Worm (Caenorhabditis elegans): Measurements from ENCODE around the gene pri-1.
A peak's percentile ranks its signal among the peaks of the same experiment; 100 is the strongest.

pri-1 gene

DNA sequence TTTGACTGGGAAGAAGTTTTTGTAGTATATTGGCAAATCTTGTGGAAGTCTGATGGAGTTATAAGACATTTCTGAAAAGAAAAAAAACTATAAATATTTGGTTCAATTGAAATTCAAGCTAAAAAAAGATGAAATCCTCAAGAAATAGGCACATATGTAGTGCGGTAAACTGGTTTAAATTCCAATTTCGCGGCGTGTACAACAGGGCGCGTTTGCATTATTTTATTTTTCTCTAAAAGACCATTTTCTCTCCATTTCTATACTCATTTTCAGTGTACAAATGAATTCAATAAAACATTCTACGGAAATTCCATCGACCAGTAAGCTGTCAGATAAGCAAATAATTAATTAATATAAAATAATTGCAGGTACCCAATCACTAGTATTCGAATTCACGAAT lies at the start of gene pri-1, which contains the start of gene F58A4.6:
Gene pri-1, minus strand, starts transcription at position 71 of the 400 bp plus-strand sequence.
Gene F58A4.6, plus strand, starts transcription at position 272 of the 400 bp plus-strand sequence.
- no peak for TF ChIP-seq W03F9.2 (tag; optimal IDR thresholded peaks at IDR 0.05)
- TF ChIP-seq dao-5 (tag; optimal IDR thresholded peaks at IDR 0.05) = no peak
- TF ChIP-seq him-1 (tag; optimal IDR thresholded peaks at IDR 0.05) = no peak

DNA sequence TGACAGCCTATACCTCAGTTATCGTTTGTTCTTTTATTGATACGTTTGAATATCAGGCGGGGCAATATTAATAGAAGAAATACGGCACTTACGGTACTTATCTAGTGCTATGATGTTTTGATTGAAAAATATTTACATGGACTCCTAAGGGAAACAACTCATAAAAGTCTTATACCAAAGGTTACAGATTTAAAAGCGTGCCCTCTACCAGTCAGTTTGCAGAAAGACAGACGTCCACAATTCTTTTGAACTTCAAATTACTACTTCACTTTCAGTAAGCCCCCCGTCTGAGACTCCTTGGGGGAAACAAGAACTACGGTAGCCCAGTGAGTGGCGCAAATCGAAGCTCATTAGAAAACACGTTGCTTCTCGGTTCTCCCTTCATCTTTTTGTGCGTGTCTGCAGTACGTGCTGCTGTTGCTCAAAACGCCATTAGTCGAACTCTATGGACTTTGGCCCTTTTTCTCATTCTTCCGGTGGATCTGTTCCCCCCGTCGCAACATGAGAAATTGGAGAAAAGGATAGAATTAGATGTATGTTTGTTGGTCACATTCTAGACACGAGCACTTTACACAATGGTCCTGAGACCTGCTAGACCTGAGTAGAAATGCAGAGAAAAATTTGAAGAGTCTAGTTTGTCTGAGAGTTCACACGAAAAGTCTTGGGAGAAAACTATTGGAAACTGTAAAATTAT lies 48.3 kb upstream of the pri-1 start:
- TF ChIP-seq dao-5 (tag; optimal IDR thresholded peaks at IDR 0.05) (no peak), W03F9.2 (tag; optimal IDR thresholded peaks at IDR 0.05) (no peak), him-1 (tag; optimal IDR thresholded peaks at IDR 0.05) (no peak)

DNA sequence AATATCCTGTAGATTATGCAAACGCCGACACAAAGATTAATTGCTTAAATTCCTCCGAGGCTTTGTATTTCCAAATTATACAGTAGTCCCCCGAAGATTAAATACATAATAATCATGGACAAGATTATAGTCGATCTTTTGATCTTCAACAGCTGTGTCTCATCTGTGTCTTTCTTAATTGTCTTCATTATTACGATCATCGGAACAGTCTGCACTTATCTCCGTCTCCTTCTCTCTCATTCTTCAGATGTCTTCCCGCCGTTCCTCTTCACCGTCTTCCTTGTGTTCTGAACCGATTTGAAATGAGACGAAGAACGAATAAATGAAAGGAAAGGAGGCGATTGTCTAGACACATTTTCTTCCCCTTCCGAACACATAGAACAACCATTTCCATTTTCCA lies 47.0 kb upstream of the pri-1 start:
- TF ChIP-seq dao-5 (tag; optimal IDR thresholded peaks at IDR 0.05) (no peak), W03F9.2 (tag; optimal IDR thresholded peaks at IDR 0.05) (no peak), him-1 (tag; optimal IDR thresholded peaks at IDR 0.05) (no peak)

DNA sequence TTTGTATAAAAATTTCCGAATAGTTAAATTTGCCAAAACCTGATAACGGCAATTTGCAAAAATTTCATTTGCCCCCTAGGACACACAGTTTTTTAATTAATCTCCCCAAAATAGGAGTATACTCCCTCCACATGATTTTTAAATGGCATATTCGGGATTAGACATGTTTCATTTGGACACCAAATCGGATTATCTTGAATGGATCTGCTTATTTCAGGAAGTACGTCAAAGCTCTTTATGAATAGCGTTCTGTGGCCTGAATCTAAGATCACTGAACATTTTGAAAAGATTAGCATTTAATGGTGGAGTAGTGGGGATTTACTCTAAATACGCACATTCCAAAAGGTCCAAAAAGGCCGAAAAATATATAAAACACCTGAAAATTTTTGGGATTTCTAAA lies 44.5 kb upstream of the pri-1 start:
- TF ChIP-seq him-1 (tag; optimal IDR thresholded peaks at IDR 0.05) (no peak), dao-5 (tag; optimal IDR thresholded peaks at IDR 0.05) (no peak), W03F9.2 (tag; optimal IDR thresholded peaks at IDR 0.05) (no peak)

DNA sequence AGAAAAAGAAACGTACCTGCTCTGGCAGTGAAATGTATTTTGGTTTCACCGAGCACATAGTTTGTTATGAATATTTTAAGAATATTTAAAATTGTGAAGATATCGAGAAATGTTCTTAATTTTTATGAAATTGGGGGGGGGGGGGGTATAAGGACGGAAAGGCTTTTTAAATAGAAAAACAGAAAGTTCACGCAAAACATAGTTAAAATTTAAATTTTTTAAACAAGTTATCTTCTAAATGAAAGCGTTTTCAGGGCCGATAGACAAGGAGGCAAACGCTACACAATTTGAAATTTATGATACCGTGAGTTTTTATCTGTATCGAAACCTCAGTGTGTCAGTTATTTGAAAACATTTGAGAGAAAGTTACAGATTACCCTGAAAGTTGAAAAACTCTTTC lies 41.7 kb upstream of the pri-1 start, which contains the start of gene C15H7.4:
Gene C15H7.4, minus strand, starts transcription at position 101 of the 400 bp plus-strand sequence.
- TF ChIP-seq him-1 (tag; optimal IDR thresholded peaks at IDR 0.05) (no peak), dao-5 (tag; optimal IDR thresholded peaks at IDR 0.05) (no peak), W03F9.2 (tag; optimal IDR thresholded peaks at IDR 0.05) (no peak)

DNA sequence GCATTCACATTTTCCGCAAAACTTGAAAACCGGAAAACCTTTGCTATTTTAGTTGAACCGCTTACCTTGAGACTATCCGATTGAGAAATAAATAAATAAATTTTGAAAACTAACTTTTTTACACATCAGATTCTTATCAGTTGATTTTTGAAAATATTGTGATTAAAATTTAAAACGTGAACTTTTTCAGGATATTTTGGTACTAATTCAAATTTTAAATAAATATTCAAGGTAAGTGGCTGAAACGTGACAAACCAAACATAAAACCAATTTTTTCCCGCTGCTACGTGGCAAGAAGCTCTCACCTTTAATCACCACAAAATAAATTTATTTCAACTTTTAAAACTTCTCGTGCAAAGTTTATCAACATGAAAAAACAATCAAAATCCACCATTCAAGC lies 37.8 kb upstream of the pri-1 start, which contains the start of gene C15H7.3:
Gene C15H7.3, minus strand, starts transcription at position 101 of the 400 bp plus-strand sequence.
- no peak for TF ChIP-seq him-1 (tag; optimal IDR thresholded peaks at IDR 0.05)

DNA sequence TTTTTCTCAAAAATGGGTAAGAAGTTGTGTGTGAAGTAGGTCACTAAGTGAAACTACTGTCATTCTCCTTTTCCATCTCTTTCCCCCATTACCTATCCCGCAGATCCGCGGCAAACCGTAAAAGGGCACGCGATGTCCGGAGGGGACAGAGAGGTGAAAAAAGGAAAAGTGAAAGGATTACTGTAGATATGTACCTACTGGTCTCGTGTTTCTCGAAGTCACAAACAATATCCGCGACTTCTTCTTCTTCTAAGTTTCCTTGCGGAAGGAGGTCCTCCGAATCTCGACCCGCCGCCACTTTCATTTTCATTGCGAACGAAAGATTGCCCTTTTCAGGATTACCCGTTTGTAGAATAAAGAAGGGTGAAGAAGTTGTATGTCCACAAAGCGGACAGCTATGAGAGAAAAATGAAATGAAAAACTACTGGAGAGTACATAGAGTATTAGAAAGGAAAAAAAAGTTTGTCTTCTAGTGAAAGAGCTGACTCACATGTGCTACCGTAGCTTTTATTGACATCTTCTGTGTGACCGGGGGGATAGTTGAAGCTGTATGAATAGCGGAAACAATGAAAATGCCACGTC lies 32.5 kb upstream of the pri-1 start:
- TF ChIP-seq W03F9.2 (tag; optimal IDR thresholded peaks at IDR 0.05) = no peak
- no peak for TF ChIP-seq dao-5 (tag; optimal IDR thresholded peaks at IDR 0.05)
- TF ChIP-seq him-1 (tag; optimal IDR thresholded peaks at IDR 0.05) = no peak

DNA sequence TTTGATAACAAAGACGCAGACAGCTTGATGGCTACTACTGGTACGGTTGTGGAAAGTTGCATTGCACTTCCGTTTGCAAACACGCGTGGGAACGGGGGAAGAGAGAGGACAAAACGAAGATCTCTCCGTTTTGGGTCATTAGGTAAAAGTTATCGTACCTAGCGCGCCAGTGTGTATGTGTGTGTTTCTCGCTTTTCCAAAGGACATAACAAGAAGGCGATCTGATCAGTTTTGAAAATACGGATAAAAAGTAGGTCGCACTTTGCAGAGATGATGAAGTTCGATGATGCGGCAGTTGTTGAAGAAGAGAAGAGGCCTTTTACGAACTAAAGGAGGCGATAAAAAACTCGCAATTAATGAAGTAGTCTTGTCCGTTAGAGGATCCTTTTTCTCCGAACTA lies 31.0 kb upstream of the pri-1 start:
- TF ChIP-seq dao-5 (tag; optimal IDR thresholded peaks at IDR 0.05) (no peak), W03F9.2 (tag; optimal IDR thresholded peaks at IDR 0.05) (no peak), him-1 (tag; optimal IDR thresholded peaks at IDR 0.05) (no peak)

DNA sequence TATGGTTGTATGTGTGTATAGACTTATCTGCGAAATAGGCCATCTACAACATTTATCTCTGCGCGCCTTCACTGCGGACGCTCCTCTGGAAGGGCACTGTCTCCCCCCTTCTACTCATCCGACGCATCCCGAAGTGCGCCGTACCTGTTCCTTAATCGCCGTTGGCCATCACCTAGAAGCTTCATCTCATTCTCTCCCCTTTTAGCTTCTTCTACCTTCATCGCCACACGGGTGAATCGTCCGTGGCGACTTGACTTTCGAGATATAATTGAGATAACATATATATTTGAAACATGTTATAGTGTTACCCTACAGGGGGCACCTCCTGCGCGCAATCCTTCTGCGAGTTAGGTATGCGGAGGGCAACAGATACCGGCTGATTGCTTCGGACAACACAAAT lies 28.0 kb upstream of the pri-1 start:
- no peak for TF ChIP-seq W03F9.2 (tag; optimal IDR thresholded peaks at IDR 0.05)
- TF ChIP-seq dao-5 (tag; optimal IDR thresholded peaks at IDR 0.05) = no peak
- no peak for TF ChIP-seq him-1 (tag; optimal IDR thresholded peaks at IDR 0.05)

DNA sequence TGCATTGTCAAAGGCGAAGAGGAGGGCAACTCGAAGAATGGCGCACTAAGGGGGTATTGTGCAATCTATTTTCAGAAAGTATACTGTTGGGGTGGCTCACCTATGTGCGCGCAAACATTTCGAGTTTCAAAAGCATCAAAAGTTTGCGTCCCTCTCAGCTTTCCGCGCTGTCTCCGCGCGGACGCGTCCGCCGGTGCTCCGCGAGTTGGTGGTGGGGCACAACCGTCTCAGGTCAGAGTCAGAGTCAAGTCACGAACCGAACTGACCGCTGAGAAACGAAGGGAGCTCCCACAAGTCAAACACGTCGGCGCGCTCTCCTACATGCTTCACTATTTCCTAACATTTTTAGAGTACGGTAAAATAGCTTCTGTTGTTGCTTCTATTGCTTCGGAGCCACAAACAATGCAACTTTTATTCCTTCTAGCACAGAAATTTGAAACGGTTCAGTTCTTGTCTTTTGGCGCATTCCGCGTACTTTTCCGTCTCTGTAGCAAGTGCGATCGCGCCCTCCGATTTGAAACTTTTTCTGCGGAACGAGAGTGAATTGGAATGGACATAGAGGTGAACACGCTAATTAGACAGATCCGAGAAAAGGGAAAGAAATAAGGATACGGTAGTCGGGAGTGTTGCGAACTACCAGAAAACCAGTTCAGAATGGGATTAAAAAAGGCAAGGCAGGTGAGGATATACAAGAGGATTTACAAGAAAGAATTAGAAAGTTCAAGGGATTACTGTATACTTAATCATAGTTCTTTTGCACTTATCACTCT lies 25.4 kb upstream of the pri-1 start:
- TF ChIP-seq dao-5 (tag; optimal IDR thresholded peaks at IDR 0.05) = no peak
- TF ChIP-seq him-1 (tag; optimal IDR thresholded peaks at IDR 0.05) = no peak
- TF ChIP-seq W03F9.2 (tag; optimal IDR thresholded peaks at IDR 0.05) = no peak

DNA sequence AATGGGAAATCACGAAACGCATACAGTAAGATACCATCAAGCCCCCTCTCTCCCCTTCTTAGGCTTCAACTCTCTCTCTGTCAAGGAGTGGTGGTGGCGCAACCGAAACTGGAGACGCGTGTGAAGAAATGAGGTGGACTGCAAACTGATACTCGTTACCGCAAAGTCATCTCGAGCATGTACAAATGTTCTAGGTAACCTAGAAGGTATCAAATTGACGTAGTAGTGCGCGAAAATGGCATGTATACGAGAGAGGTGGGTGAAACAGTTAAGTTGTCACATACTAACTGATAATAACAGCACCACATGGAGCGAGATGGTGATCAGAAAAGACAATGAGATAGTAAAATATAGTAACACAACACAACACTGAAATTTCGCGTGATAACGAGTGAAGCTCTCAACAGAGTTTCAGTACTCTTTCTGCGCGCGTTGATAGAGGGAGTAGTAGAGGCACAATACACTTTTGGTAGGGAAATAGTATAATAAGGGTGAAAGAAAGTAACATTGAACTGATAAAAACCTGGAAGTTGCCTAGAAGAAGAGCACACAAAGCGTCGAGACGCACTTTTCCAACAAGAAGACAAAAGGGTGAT lies 24.2 kb upstream of the pri-1 start:
- TF ChIP-seq dao-5 (tag; optimal IDR thresholded peaks at IDR 0.05) = no peak
- no peak for TF ChIP-seq him-1 (tag; optimal IDR thresholded peaks at IDR 0.05)
- TF ChIP-seq W03F9.2 (tag; optimal IDR thresholded peaks at IDR 0.05) = no peak

DNA sequence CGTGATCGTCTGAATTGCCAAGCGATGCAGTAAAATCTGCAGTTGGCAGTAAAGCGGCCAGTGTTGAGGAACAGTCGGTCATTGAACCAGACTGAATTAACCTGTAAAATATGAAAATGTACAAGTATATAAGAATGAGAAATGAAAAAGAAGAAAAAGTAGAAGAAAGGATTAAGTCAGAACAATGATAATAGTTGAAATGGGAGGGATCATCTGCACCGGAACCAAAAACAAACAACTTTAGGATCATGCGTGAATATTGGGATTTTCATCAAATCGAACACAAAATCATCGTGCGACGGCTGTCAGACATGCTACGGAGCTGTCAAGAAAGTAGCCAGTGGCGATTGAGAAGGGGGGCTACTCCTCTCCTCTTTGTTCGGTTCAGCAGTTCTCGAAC lies 22.9 kb upstream of the pri-1 start, which contains the start of gene gei-13:
Gene gei-13, minus strand, starts transcription at position 101 of the 400 bp plus-strand sequence.
- TF ChIP-seq dao-5 (tag; optimal IDR thresholded peaks at IDR 0.05) (no peak), W03F9.2 (tag; optimal IDR thresholded peaks at IDR 0.05) (no peak), him-1 (tag; optimal IDR thresholded peaks at IDR 0.05) (no peak)

DNA sequence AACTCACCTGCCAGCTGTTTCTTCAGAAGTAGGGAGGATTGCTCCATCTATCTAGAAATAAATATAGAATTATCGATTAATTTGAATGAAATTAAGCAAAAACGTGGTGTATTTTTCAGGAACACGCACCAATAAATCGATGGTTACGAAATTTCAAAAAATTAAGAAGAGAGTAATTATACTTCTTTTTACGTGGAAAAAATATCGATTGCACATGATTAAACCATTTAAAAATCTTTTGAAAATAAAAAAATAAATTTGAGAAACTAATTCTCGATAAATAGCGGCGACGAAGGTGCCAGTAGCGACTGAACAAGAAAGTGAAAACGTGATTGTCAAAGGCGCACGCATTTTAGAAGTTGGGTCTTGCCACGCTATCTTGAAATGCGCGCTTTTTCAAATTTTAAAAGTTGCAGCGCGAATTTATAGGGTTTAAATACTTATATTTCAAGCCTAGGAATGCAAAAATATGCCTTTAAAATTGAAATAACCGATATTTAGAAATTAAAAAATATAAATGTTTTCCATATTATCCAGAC lies 17.1 kb upstream of the pri-1 start, which contains the start of gene ubc-7:
Gene ubc-7, minus strand, starts transcription at position 51 of the 539 bp plus-strand sequence.
- no peak for TF ChIP-seq dao-5 (tag; optimal IDR thresholded peaks at IDR 0.05)
- no peak for TF ChIP-seq him-1 (tag; optimal IDR thresholded peaks at IDR 0.05)
- TF ChIP-seq W03F9.2 (tag; optimal IDR thresholded peaks at IDR 0.05) = peak; percentile 79

All from whole organism, L4/young adult.